Worm (Caenorhabditis elegans) whole organism, early embryonic: ENCODE measurements around the gene lpl-1.
A peak's percentile ranks its signal among the peaks of the same experiment; 100 is the strongest.

Experiments used
- B0310.2 ChIP-seq: sonication (generic microtip); optimal IDR thresholded peaks from 2 replicates; lab custom pipeline; 2016; ENCODE audit warnings: mild to moderate bottlenecking, missing genetic modification characterization, missing compliant biosample characterization
- F13C5.2 ChIP-seq: sonication (generic microtip); optimal IDR thresholded peaks from 2 replicates; lab custom pipeline; 2017; ENCODE audit warnings: mild to moderate bottlenecking, missing genetic modification characterization, inconsistent platforms, missing compliant biosample characterization
- aly-1 ChIP-seq: sonication (generic microtip); optimal IDR thresholded peaks from 2 replicates; lab custom pipeline; 2016; ENCODE audit warnings: missing genetic modification characterization, missing compliant biosample characterization
- ama-1 ChIP-seq: fragments of 150-350 bp; optimal IDR thresholded peaks from 2 replicates; lab custom pipeline; 2014
- ceh-13 ChIP-seq: fragments of 200-800 bp; sonication (Bioruptor generic); optimal IDR thresholded peaks from 2 replicates; lab custom pipeline; 2018; ENCODE audit warnings: mild to moderate bottlenecking, missing genetic modification characterization, missing compliant biosample characterization
- ceh-36 ChIP-seq: sonication (generic microtip); optimal IDR thresholded peaks from 2 replicates; lab custom pipeline; 2016; ENCODE audit warnings: missing genetic modification characterization, inconsistent platforms, missing compliant biosample characterization
- ets-7 ChIP-seq: sonication (generic microtip); optimal IDR thresholded peaks from 2 replicates; lab custom pipeline; 2016; ENCODE audit warnings: missing genotype, missing genetic modification characterization, missing compliant biosample characterization
- flt-1 ChIP-seq: fragments of 200-800 bp; sonication (Bioruptor generic); IDR thresholded peaks from 2 replicates; pipeline ENCODE4 v1.3.6; 2022; ENCODE audit warnings: missing genetic modification characterization, missing compliant biosample characterization
- hmbx-1 ChIP-seq: sonication (generic microtip); optimal IDR thresholded peaks from 2 replicates; lab custom pipeline; 2016; ENCODE audit warnings: mild to moderate bottlenecking, missing genetic modification characterization, missing compliant biosample characterization
- hmg-4 ChIP-seq: fragments of 200-800 bp; sonication (Bioruptor generic); optimal IDR thresholded peaks from 2 replicates; lab custom pipeline; 2018; ENCODE audit warnings: mild to moderate bottlenecking, missing genetic modification characterization, missing compliant biosample characterization
- hnd-1 ChIP-seq: sonication (generic microtip); optimal IDR thresholded peaks from 2 replicates; lab custom pipeline; 2016; ENCODE audit warnings: missing genetic modification characterization, missing compliant biosample characterization
- pes-1 ChIP-seq: fragments of 200-800 bp; sonication (Bioruptor generic); IDR thresholded peaks from 2 replicates; pipeline ENCODE4 v1.3.6; 2022; ENCODE audit warnings: missing genetic modification reagents, missing genetic modification characterization, missing compliant biosample characterization
- scrt-1 ChIP-seq: fragments of 200-800 bp; sonication (Bioruptor generic); IDR thresholded peaks from 2 replicates; pipeline ENCODE4 v1.3.6; 2022; ENCODE audit warnings: missing genetic modification characterization, missing compliant biosample characterization
- sea-1 ChIP-seq: fragments of 200-800 bp; sonication (Bioruptor generic); conservative IDR thresholded peaks from 2 replicates; pipeline ENCODE4 v1.3.6; 2022; ENCODE audit warnings: missing genetic modification characterization, missing compliant biosample characterization
- tbx-11 ChIP-seq: fragments of 200-800 bp; sonication (Bioruptor generic); IDR thresholded peaks from 2 replicates; pipeline ENCODE4 v1.3.6; 2022; ENCODE audit warnings: missing genetic modification characterization, missing compliant biosample characterization
- tbx-37 ChIP-seq: fragments of 200-800 bp; sonication (Bioruptor generic); conservative IDR thresholded peaks from 2 replicates; pipeline ENCODE4 v1.3.6; 2022; ENCODE audit warnings: missing genetic modification reagents, missing genetic modification characterization, missing compliant biosample characterization
- tra-4 ChIP-seq: sonication (generic microtip); optimal IDR thresholded peaks from 2 replicates; lab custom pipeline; 2017; ENCODE audit warnings: missing genetic modification characterization, missing compliant biosample characterization

lpl-1 gene

DNA sequence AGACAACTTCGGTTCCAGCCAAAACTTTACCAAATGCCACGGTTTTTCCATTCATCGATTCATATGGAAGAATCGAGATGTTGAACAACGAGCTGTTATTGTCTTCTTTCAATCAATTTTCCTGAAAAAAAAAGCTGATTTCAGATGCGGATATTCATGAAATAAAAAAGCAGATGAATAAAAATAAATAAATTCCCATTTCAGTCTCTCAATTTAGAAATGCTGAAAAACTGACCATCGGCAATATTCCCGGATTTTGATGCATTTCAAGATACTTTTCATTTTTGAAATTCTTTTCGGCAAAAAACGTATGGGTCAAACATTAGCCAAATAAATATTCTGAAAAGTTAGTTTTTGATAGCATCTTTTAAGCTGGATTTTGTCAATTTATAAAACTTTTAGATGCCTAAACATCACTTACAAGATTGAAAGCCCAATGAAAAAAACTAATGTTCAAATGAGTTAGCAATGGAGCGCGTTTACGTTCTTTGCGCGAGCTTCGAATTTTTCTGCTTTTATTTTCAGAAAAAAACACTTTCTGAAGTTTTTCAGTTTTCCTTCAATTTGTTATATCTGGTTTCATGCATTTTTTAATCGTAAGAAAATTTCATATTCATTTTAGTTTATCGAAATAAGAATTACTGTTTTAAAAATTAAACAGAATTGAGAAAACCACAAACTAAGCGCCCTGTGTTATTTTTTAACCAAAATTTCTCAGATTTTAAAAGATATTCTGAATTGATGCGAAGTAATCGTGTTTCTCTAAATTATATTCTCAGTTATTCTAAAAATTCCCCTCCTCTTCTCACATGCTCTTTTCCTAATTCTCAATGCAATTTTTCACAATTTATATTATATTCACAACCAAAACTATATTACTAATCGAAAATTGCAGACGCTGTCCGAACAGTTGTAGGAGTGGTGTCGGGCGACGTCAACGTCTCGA lies 10.5 kb upstream of the lpl-1 start, which contains the start of the genes C01F6.14 and fem-3:
C01F6.14 (minus strand) TSS at position 51 of the 946 bp plus-strand sequence.
fem-3 (plus strand) TSS at position 896 of the 946 bp plus-strand sequence.
- TF ChIP-seq F13C5.2 (no peak), tra-4 (tag; lab: Kevin White, UChicago) (no peak), flt-1 (GFP tag; lab: Robert Waterston, UW) (no peak), sea-1 (GFP tag; lab: Robert Waterston, UW) (no peak), ceh-36 (tag; lab: Kevin White, UChicago) (no peak), aly-1 (tag; lab: Kevin White, UChicago) (no peak)

DNA sequence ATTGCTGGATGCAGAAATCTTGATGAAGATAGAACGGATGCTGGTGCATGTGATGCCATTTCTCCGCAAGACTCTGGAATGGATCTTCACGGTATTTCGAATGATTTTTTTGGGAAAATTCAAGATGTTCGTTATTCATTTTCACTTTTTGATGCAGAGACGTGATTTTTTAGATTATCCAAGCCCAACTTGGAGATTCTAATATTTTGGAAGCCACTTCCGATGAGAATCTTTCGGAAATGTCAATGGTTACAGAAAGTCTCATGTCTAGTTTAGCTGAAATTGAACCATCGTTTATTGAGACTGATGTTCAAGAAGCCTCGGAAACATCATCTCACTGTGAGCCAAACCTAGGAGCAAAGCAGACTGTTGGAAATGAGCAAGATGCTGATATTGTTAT lies 7.0 kb upstream of the lpl-1 start:
- TF ChIP-seq pes-1 (GFP tag; lab: Robert Waterston, UW), result no peak
- no peak for TF ChIP-seq scrt-1
- no peak for TF ChIP-seq hnd-1 (tag; lab: Kevin White, UChicago)
- no peak for TF ChIP-seq aly-1 (tag; lab: Kevin White, UChicago)
- TF ChIP-seq hmg-4 (GFP tag; lab: Kevin White, UChicago), result no peak
- no peak for TF ChIP-seq ceh-13
- no peak for TF ChIP-seq hmbx-1
- TF ChIP-seq F13C5.2, result no peak
- TF ChIP-seq flt-1 (GFP tag; lab: Robert Waterston, UW), result no peak

DNA sequence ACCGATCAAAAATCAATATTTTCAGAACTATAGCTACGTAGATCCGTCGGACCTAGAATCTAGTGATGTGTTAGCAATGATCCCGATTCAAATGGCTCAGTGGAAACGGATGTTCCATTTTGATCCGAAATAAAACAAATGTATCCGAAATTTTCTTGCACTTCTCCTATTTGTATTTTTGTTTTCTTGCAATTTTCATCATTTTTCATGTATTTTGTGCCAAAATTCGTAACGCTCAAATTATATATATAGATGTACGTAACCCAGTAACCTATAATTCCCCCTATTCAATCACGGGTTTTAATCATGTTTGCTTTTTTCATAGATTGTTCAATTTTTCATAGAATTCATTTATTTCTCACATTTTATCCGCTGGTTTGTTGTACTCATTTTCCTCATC lies 5.1 kb upstream of the lpl-1 start, which contains the start of gene gldi-10:
gldi-10 (plus strand) TSS at position 301 of the 400 bp plus-strand sequence.
- TF ChIP-seq flt-1 (GFP tag; lab: Robert Waterston, UW) (no peak), sea-1 (GFP tag; lab: Robert Waterston, UW) (no peak), F13C5.2 (no peak), ama-1 (lab: Kevin White, UChicago) (no peak), hmbx-1 (no peak), ceh-13 (no peak), ets-7 (tag; lab: Kevin White, UChicago) (no peak), B0310.2 (no peak)

DNA sequence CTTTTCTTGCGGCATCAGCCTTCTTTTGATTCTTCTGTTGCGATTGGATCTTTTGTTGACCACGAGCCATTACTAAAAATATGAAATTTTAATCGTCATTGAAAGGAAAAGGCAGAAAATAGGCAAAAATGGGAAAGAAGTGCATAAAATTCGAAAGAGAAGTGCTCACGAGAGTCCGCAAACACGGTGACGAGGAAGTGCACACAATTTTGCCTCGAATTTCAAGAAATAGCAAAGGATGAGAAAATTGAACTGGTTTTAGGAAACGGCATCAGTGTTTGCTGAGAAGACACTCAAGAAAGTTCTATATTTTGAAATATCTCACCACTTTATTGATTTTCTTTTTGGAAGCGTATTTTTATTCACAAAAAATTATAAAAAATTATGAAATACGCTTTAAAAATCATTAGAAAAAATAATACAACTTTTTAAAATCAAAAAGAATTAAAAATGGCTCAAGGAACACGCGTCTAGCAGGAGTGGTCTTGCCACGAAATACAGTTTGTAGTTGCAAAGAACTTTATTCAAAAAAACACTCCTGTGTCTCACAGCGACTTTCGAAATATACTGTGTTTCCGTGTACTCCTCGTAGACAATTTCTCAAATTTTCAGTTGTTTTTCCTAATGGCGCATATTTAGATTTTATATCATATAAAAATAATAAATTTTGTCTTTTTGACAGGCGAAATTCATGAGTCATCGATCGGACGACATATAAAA lies 2.5 kb upstream of the lpl-1 start, which contains the start of the genes znf-706 and cpna-3:
znf-706 (minus strand) TSS at position 72 of the 720 bp plus-strand sequence.
cpna-3 (plus strand) TSS at position 683 of the 720 bp plus-strand sequence.
- TF ChIP-seq pes-1 (GFP tag; lab: Robert Waterston, UW) (no peak), hmg-4 (GFP tag; lab: Kevin White, UChicago) (no peak), tbx-11 (GFP tag; lab: Robert Waterston, UW) (no peak), F13C5.2 (peak; percentile 28), tra-4 (tag; lab: Kevin White, UChicago) (no peak), sea-1 (GFP tag; lab: Robert Waterston, UW) (no peak), ama-1 (lab: Kevin White, UChicago) (no peak)

DNA sequence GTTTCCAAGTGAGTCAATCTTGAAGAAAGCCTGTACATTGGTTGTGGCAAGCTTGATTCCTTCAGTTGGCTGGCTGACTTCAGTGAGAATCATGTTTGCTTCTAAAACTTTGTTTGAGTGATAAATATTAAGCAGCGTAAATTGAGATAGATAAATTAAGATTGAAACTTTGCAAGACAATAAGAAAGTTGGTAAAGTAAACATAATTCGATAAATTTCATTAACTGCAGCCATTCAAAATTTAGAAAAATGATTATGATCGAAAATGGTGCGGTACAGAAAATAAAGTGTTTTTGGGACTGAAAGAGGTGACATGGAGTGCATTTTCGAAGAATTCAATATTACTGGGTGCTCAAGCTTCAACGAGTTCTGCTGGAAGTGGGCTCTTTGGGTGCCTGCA lies 1.7 kb upstream of the lpl-1 start, which contains the start of gene icln-1:
icln-1 (minus strand) TSS at position 101 of the 400 bp plus-strand sequence.
- no peak for TF ChIP-seq ama-1 (lab: Kevin White, UChicago)
- TF ChIP-seq pes-1 (GFP tag; lab: Robert Waterston, UW), result no peak
- TF ChIP-seq ceh-13, result no peak
- TF ChIP-seq F13C5.2, result no peak
- TF ChIP-seq aly-1 (tag; lab: Kevin White, UChicago), result no peak
- no peak for TF ChIP-seq flt-1 (GFP tag; lab: Robert Waterston, UW)
- TF ChIP-seq hmbx-1, result no peak
- TF ChIP-seq ceh-36 (tag; lab: Kevin White, UChicago), result no peak
- TF ChIP-seq tbx-11 (GFP tag; lab: Robert Waterston, UW), result no peak
- TF ChIP-seq sea-1 (GFP tag; lab: Robert Waterston, UW), result no peak
- TF ChIP-seq B0310.2, result no peak
- no peak for TF ChIP-seq scrt-1
- TF ChIP-seq ets-7 (tag; lab: Kevin White, UChicago), result no peak
- no peak for TF ChIP-seq tbx-37 (GFP tag; lab: Robert Waterston, UW)
- no peak for TF ChIP-seq tra-4 (tag; lab: Kevin White, UChicago)
- TF ChIP-seq hmg-4 (GFP tag; lab: Kevin White, UChicago), result no peak
- TF ChIP-seq hnd-1 (tag; lab: Kevin White, UChicago), result no peak

DNA sequence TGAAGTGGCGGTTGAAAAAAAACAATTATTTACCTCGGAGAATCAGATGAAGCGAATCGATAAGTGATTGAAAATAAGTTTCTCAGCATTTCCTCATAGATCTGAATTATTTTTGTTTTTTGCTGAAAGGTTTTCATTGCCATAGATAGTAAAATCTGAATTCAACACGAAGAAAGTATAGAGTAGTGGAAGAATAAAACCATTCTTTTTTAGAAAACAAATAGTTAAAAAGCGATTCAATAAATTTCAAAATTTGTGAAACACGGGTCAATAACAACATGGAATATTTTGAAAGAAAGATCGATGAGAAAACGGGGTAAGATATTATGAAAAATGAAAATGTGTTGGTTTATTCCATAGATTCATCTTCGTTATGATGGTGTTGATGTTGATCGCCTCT lies 524 bp upstream of the lpl-1 start, which contains the start of gene mrpl-42:
mrpl-42 (minus strand) TSS at position 101 of the 400 bp plus-strand sequence.
- no peak for TF ChIP-seq sea-1 (GFP tag; lab: Robert Waterston, UW)

DNA sequence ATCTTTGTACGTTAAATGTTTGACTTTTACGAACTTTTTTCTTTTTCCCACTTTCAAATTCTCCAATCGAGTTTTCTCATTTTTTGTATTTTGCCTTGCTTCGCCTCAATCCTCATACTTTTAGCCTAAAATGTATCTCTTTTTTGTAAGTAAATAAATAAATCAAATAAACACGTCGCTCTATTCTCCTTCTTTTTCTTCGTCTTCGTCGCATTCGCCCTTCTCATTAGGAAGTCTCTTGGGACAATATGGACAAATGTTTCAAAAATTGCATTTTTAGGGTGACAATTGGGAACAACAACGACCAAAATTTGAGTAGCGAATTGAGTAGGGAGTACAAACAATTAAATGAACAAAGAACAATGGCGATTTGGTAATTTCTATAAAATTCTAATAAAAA lies 1.8 kb downstream of the lpl-1 start:
- no peak for TF ChIP-seq ama-1 (lab: Kevin White, UChicago)
- TF ChIP-seq flt-1 (GFP tag; lab: Robert Waterston, UW), result no peak
- TF ChIP-seq ceh-13, result no peak
- no peak for TF ChIP-seq F13C5.2
- TF ChIP-seq hmg-4 (GFP tag; lab: Kevin White, UChicago), result no peak
- TF ChIP-seq tra-4 (tag; lab: Kevin White, UChicago), result no peak
- no peak for TF ChIP-seq tbx-37 (GFP tag; lab: Robert Waterston, UW)
- no peak for TF ChIP-seq tbx-11 (GFP tag; lab: Robert Waterston, UW)
- no peak for TF ChIP-seq sea-1 (GFP tag; lab: Robert Waterston, UW)
- no peak for TF ChIP-seq hnd-1 (tag; lab: Kevin White, UChicago)
- no peak for TF ChIP-seq hmbx-1
- no peak for TF ChIP-seq B0310.2
- TF ChIP-seq scrt-1, result no peak
- TF ChIP-seq pes-1 (GFP tag; lab: Robert Waterston, UW), result no peak
- no peak for TF ChIP-seq ceh-36 (tag; lab: Kevin White, UChicago)
- TF ChIP-seq ets-7 (tag; lab: Kevin White, UChicago), result no peak
- TF ChIP-seq aly-1 (tag; lab: Kevin White, UChicago), result no peak
